Fruit fly (Drosophila melanogaster): ENCODE data around the gene PQBP1.

Gene PQBP1

dm6 chr3R:25069569-25069968 lies 4.0 kb downstream of the PQBP1 start, which contains the start of the genes Stt3B and CG11839 (continued):
- no peak for TF ChIP-seq odd (GFP tag; optimal IDR thresholded peaks at IDR 0.05)
- TF ChIP-seq caup (GFP tag; optimal IDR thresholded peaks at IDR 0.05; ENCODE audit: severe bottlenecking), result no peak
- peak; percentile 95 for TF ChIP-seq CG16813 (GFP tag; IDR thresholded peaks at IDR 0.05; ENCODE audit: partially characterized antibody)
- TF ChIP-seq grau (tag; optimal IDR thresholded peaks at IDR 0.05), result peak; percentile 73
- TF ChIP-seq NfI (GFP tag; optimal IDR thresholded peaks at IDR 0.05), result no peak
- TF ChIP-seq Max (GFP tag; optimal IDR thresholded peaks at IDR 0.05), result peak; percentile 77
- no peak for TF ChIP-seq Awh (GFP tag; IDR thresholded peaks at IDR 0.05)
- TF ChIP-seq tin (GFP tag; optimal IDR thresholded peaks at IDR 0.05), result peak; percentile 78
- TF ChIP-seq Adf1 (GFP tag; IDR thresholded peaks at IDR 0.05), result no peak
- TF ChIP-seq CG15514 (GFP tag; optimal IDR thresholded peaks at IDR 0.05), result peak; percentile 70
- no peak for TF ChIP-seq Deaf1 (tag; optimal IDR thresholded peaks at IDR 0.05)
- peak; percentile 90 for TF ChIP-seq Ets97D (GFP tag; optimal IDR thresholded peaks at IDR 0.05)
- peak; percentile 86 for TF ChIP-seq mam (GFP tag; optimal IDR thresholded peaks at IDR 0.05)
- TF ChIP-seq CG31224 (GFP tag; IDR thresholded peaks at IDR 0.05), result no peak
- TF ChIP-seq CG14860 (GFP tag; IDR thresholded peaks at IDR 0.05; ENCODE audit: partially characterized antibody), result peak; percentile 91
- TF ChIP-seq CG7963 (GFP tag; IDR thresholded peaks at IDR 0.05; ENCODE audit: partially characterized antibody), result peak; percentile 66; the same call in 2 of the 3 replicates
- TF ChIP-seq peb (GFP tag; IDR thresholded peaks at IDR 0.05), result peak; percentile 48; the same call in 1 of the 2 replicates
- no peak for TF ChIP-seq CG11085 (GFP tag; IDR thresholded peaks at IDR 0.05)
- TF ChIP-seq CG3065 (GFP tag; optimal IDR thresholded peaks at IDR 0.05), result no peak
- TF ChIP-seq CG15696 (tag; optimal IDR thresholded peaks at IDR 0.05), result peak; percentile 58
- peak; percentile 91 for TF ChIP-seq CG2120 (GFP tag; optimal IDR thresholded peaks at IDR 0.05)
- no peak for TF ChIP-seq Drgx (GFP tag; IDR thresholded peaks at IDR 0.05)
- no peak; the same call in 1 of the 2 replicates for TF ChIP-seq Ptx1 (GFP tag; IDR thresholded peaks at IDR 0.05)
- TF ChIP-seq chif (GFP tag; optimal IDR thresholded peaks at IDR 0.05), result peak; percentile 55 to 82
- TF ChIP-seq mirr (GFP tag; optimal IDR thresholded peaks at IDR 0.05), result no peak
- TF ChIP-seq rib (GFP tag; IDR thresholded peaks at IDR 0.05), result no peak
- peak; percentile 84 for TF ChIP-seq Dip3 (GFP tag; optimal IDR thresholded peaks at IDR 0.05)
- peak; percentile 64 for TF ChIP-seq CG11398 (GFP tag; optimal IDR thresholded peaks at IDR 0.05)
- TF ChIP-seq gem (tag; optimal IDR thresholded peaks at IDR 0.05), result no peak
- no peak for TF ChIP-seq CG3838 (GFP tag; optimal IDR thresholded peaks at IDR 0.05)
- peak; percentile 96 for TF ChIP-seq knrl (GFP tag; IDR thresholded peaks at IDR 0.05; ENCODE audit: partially characterized antibody)
- no peak for TF ChIP-seq BtbVII (GFP tag; optimal IDR thresholded peaks at IDR 0.05)
- no peak for TF ChIP-seq CTCF (GFP tag; optimal IDR thresholded peaks at IDR 0.05)
- peak; percentile 29 for TF ChIP-seq CG34376 (GFP tag; optimal IDR thresholded peaks at IDR 0.05)
- no peak for TF ChIP-seq jigr1 (GFP tag; IDR thresholded peaks at IDR 0.05)
- TF ChIP-seq CG32772 (GFP tag; IDR thresholded peaks at IDR 0.05), result no peak
- no peak for TF ChIP-seq CG6813 (GFP tag; optimal IDR thresholded peaks at IDR 0.05)
- TF ChIP-seq Hmx (GFP tag; optimal IDR thresholded peaks at IDR 0.05), result peak; percentile 6
- peak; percentile 46; the same call in 1 of the 2 replicates for TF ChIP-seq CG4730 (GFP tag; IDR thresholded peaks at IDR 0.05)
- 0 out of 2 replicates have a peak, but pooled peaks have one; percentile 21 for TF ChIP-seq stc (GFP tag; IDR thresholded peaks at IDR 0.05)
- TF ChIP-seq emc (GFP tag; optimal IDR thresholded peaks at IDR 0.05), result peak; percentile 35
- peak; percentile 70 for TF ChIP-seq Fer3 (tag; optimal IDR thresholded peaks at IDR 0.05)
- peak; percentile 81 for TF ChIP-seq fu2 (GFP tag; optimal IDR thresholded peaks at IDR 0.05)
- TF ChIP-seq pb (GFP tag; optimal IDR thresholded peaks at IDR 0.05), result no peak
- no peak for TF ChIP-seq dmrt99B (tag; optimal IDR thresholded peaks at IDR 0.05)
- peak; percentile 69 for TF ChIP-seq maf-S (GFP tag; optimal IDR thresholded peaks at IDR 0.05)
- peak; percentile 18 for TF ChIP-seq schlank (tag; optimal IDR thresholded peaks at IDR 0.05)
- no peak for TF ChIP-seq ham (GFP tag; IDR thresholded peaks at IDR 0.05)
- TF ChIP-seq vfl (GFP tag; optimal IDR thresholded peaks at IDR 0.05), result peak; percentile 77
- TF ChIP-seq slou (GFP tag; optimal IDR thresholded peaks at IDR 0.05), result peak; percentile 48
- TF ChIP-seq CG31388 (GFP tag; optimal IDR thresholded peaks at IDR 0.05), result peak; percentile 48
- TF ChIP-seq sens (GFP tag), result peak; percentile 96

All from whole organism, embryonic.